Worm (Caenorhabditis elegans) whole organism, midembryonic: ENCODE measurements around the gene F57C2.5.

Experiments
- T22C8.4 ChIP-seq: fragments of 200-800 bp; sonication (Bioruptor generic); IDR thresholded peaks from 2 replicates; pipeline ENCODE4 v1.3.6; 2022; ENCODE audit warnings: missing genetic modification characterization, missing compliant biosample characterization
- flt-1 ChIP-seq: fragments of 200-800 bp; sonication (Bioruptor generic); IDR thresholded peaks from 2 replicates; pipeline ENCODE4 v1.3.6; 2022; ENCODE audit warnings: missing genetic modification characterization, missing compliant biosample characterization
- klf-2 ChIP-seq: fragments of 200-800 bp; sonication (Bioruptor generic); conservative IDR thresholded peaks from 2 replicates; pipeline ENCODE4 v1.3.6; 2022; ENCODE audit warnings: missing genetic modification reagents, missing genetic modification characterization, missing compliant biosample characterization
- med-1 ChIP-seq: sonication (generic microtip); optimal IDR thresholded peaks from 2 replicates; lab custom pipeline; 2017; ENCODE audit warnings: missing genetic modification characterization, mild to moderate bottlenecking, missing compliant biosample characterization, antibody characterized with exemption, missing genetic modification reagents; ENCODE audit not compliant: insufficient read depth
- ref-1 ChIP-seq: fragments of 200-800 bp; sonication (Bioruptor generic); conservative IDR thresholded peaks from 2 replicates; pipeline ENCODE4 v1.3.6; 2022; ENCODE audit warnings: missing genetic modification reagents, missing genetic modification characterization, missing compliant biosample characterization
- tab-1 ChIP-seq: fragments of 200-800 bp; sonication (Bioruptor generic); IDR thresholded peaks from 2 replicates; pipeline ENCODE4 v1.3.6; 2022; ENCODE audit warnings: missing genetic modification characterization, missing compliant biosample characterization
- ztf-23 ChIP-seq: fragments of 200-800 bp; sonication (Bioruptor generic); IDR thresholded peaks from 2 replicates; pipeline ENCODE4 v1.3.6; 2022; ENCODE audit warnings: missing genetic modification reagents, missing genetic modification characterization, missing compliant biosample characterization
- ztf-29 ChIP-seq: fragments of 200-800 bp; sonication (Bioruptor generic); IDR thresholded peaks from 2 replicates; pipeline ENCODE4 v1.3.6; 2022; ENCODE audit warnings: missing genetic modification reagents, missing genetic modification characterization, missing compliant biosample characterization

Gene F57C2.5

DNA sequence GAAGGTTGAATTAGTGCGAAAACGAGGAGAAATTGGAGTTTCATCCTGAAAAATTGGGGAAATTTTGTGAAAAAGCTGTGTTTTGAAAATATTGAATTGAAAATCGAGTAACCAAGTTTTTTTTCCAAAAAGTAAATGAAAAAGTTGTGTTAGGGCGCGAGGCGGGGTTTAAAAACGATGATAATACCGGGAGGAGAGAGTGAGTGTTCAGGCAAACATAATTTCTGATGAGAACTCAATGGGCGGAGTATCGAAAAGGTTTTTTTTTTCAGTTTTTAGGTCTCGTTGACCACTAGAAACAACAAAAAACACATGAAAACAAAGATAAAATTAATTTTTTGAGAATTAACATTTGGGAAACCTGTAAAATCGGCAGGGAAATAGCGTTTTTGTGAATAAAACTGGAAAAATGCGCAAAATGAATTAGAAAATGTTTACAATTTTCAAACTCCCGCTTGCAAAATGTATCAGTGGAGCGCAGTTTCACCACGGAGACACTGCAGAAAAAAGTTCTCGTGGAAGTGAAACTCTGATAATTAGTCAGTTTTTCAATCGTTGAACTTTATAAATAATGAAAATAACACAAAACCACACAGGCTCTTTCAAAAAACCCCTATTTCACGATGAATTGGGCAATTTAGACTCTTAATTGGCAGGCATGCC lies 48.3 kb downstream of the F57C2.5 start, which contains the start of gene C13B4.1:
C13B4.1 (minus strand) TSS at position 51 of the 663 bp plus-strand sequence.
- TF ChIP-seq ref-1 (GFP tag; lab: Robert Waterston, UW) (no peak), flt-1 (GFP tag; lab: Robert Waterston, UW) (no peak), klf-2 (GFP tag; lab: Robert Waterston, UW) (no peak), tab-1 (no peak), med-1 (GFP tag; lab: Kevin White, UChicago) (no peak), ztf-29 (no peak), ztf-23 (GFP tag; lab: Robert Waterston, UW) (0 out of 2 replicates have a peak, but pooled peaks have one; percentile 9), T22C8.4 (no peak)
